Fruit fly (Drosophila melanogaster): ENCODE measurements around the gene Myc.

Gene Myc

DNA sequence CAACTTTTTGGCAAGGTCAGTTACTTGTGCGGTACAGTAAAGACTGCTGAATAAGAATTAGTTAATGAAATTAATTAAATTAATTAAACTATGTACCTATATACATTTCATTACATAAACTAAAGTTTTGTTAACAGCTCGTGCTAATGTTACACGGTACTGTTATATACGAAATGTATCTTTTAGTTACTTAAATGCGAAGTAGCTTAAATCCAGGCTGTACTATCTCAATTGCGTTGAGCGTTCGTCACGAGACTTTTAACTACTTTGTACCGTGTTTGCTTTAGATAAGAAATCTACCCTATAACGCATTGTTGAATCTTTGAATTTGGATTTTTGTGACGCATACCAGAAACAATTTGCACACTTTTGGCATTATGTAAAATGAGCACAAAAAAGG, 26.3 kb downstream of the Myc start (continued):
- TF ChIP-seq wdn (GFP tag; IDR thresholded peaks at IDR 0.05), result peak; percentile 45; the same call in 1 of the 2 replicates
- no peak for TF ChIP-seq B-H2 (GFP tag; optimal IDR thresholded peaks at IDR 0.05)
- no peak for TF ChIP-seq dimm (GFP tag; IDR thresholded peaks at IDR 0.05)
- TF ChIP-seq CG9215 (GFP tag; IDR thresholded peaks at IDR 0.05), result no peak
- peak; percentile 82 for TF ChIP-seq Med (GFP tag)
- TF ChIP-seq caup (GFP tag; optimal IDR thresholded peaks at IDR 0.05; ENCODE audit: severe bottlenecking), result peak; percentile 41
- no peak for TF ChIP-seq CG4730 (GFP tag; IDR thresholded peaks at IDR 0.05)
- TF ChIP-seq PHDP (tag; optimal IDR thresholded peaks at IDR 0.05), result no peak
- TF ChIP-seq klu (GFP tag; IDR thresholded peaks at IDR 0.05), result peak; percentile 35; the same call in 1 of the 2 replicates
- no peak for TF ChIP-seq CG34376 (GFP tag; optimal IDR thresholded peaks at IDR 0.05)
- peak; percentile 43; the same call in 2 of the 3 replicates for TF ChIP-seq CG11695 (GFP tag; IDR thresholded peaks at IDR 0.05)
- peak; percentile 65 for TF ChIP-seq CG7839 (tag; optimal IDR thresholded peaks at IDR 0.05)
- no peak for TF ChIP-seq HLH4C (GFP tag; IDR thresholded peaks at IDR 0.05; ENCODE audit: partially characterized antibody)
- 0 out of 2 replicates have a peak, but pooled peaks have one; percentile 53 for TF ChIP-seq ranshi (GFP tag; IDR thresholded peaks at IDR 0.05)
- TF ChIP-seq Dll (GFP tag; IDR thresholded peaks at IDR 0.05; ENCODE audit: partially characterized antibody), result no peak
- TF ChIP-seq chn (GFP tag; optimal IDR thresholded peaks at IDR 0.05), result no peak
- peak; percentile 92 for TF ChIP-seq cwo (GFP tag; optimal IDR thresholded peaks at IDR 0.05)
- TF ChIP-seq CG10366 (GFP tag; IDR thresholded peaks at IDR 0.05), result peak; percentile 20; the same call in 1 of the 2 replicates
- TF ChIP-seq CG5953 (GFP tag; IDR thresholded peaks at IDR 0.05), result no peak
- peak; percentile 28; the same call in 1 of the 2 replicates for TF ChIP-seq Taf1 (GFP tag; IDR thresholded peaks at IDR 0.05)
- no peak for TF ChIP-seq CG3726 (GFP tag; IDR thresholded peaks at IDR 0.05)
- TF ChIP-seq CG14014 (GFP tag; IDR thresholded peaks at IDR 0.05), result peak; percentile 50; the same call in 1 of the 2 replicates
- no peak for TF ChIP-seq Doc3 (GFP tag; IDR thresholded peaks at IDR 0.05; ENCODE audit: partially characterized antibody)
- TF ChIP-seq grau (tag; optimal IDR thresholded peaks at IDR 0.05), result peak; percentile 78
- peak; percentile 30 for TF ChIP-seq CG6765 (GFP tag; optimal IDR thresholded peaks at IDR 0.05)
- TF ChIP-seq CG9437 (GFP tag; optimal IDR thresholded peaks at IDR 0.05), result no peak
- TF ChIP-seq Antp (GFP tag; optimal IDR thresholded peaks at IDR 0.05), result no peak
- TF ChIP-seq Opbp (GFP tag; IDR thresholded peaks at IDR 0.05; ENCODE audit: partially characterized antibody), result no peak
- no peak for TF ChIP-seq pan (optimal IDR thresholded peaks at IDR 0.05)
- peak in 1 of 2 experiments; percentile 31 for TF ChIP-seq pan (GFP tag; optimal IDR thresholded peaks at IDR 0.05 in 1 of 2, IDR thresholded peaks at IDR 0.05 in 1 of 2)
- TF ChIP-seq CG10654 (GFP tag; optimal IDR thresholded peaks at IDR 0.05), result no peak
- TF ChIP-seq insv (GFP tag; optimal IDR thresholded peaks at IDR 0.05), result no peak
- peak; percentile 5 for TF ChIP-seq Blimp-1 (GFP tag; optimal IDR thresholded peaks at IDR 0.05)
- no peak for TF ChIP-seq zen2 (GFP tag; IDR thresholded peaks at IDR 0.05; ENCODE audit: partially characterized antibody)
- TF ChIP-seq fd102C (GFP tag; optimal IDR thresholded peaks at IDR 0.05), result no peak
- no peak for TF ChIP-seq croc (GFP tag; conservative IDR thresholded peaks at IDR 0.05)
- TF ChIP-seq zen (tag; optimal IDR thresholded peaks at IDR 0.05), result no peak
- no peak for TF ChIP-seq sisA (GFP tag; IDR thresholded peaks at IDR 0.05)
- TF ChIP-seq Ets65A (GFP tag), result peak; percentile 34
- no peak for TF ChIP-seq ham (GFP tag; IDR thresholded peaks at IDR 0.05)
- no peak for TF ChIP-seq fru (optimal IDR thresholded peaks at IDR 0.05)
- no peak for TF ChIP-seq CG10979 (tag; optimal IDR thresholded peaks at IDR 0.05)
- no peak for TF ChIP-seq CG8765 (GFP tag; IDR thresholded peaks at IDR 0.05)
- no peak for TF ChIP-seq Asciz (GFP tag; optimal IDR thresholded peaks at IDR 0.05)
- TF ChIP-seq CG30403 (GFP tag; optimal IDR thresholded peaks at IDR 0.05), result peak; percentile 31
- peak; percentile 67 for TF ChIP-seq CG3281 (GFP tag; optimal IDR thresholded peaks at IDR 0.05)
- no peak for TF ChIP-seq CG3163 (GFP tag; optimal IDR thresholded peaks at IDR 0.05)
- TF ChIP-seq CG15514 (GFP tag; optimal IDR thresholded peaks at IDR 0.05), result peak; percentile 3
- TF ChIP-seq Hand (GFP tag; optimal IDR thresholded peaks at IDR 0.05), result no peak
- TF ChIP-seq CG9797 (GFP tag; optimal IDR thresholded peaks at IDR 0.05), result no peak
- TF ChIP-seq Fer1 (GFP tag; optimal IDR thresholded peaks at IDR 0.05), result peak; percentile 46
